Fruit fly (Drosophila melanogaster) whole organism, larva: ENCODE data around the gene Ppox.

Experiments
- noc ChIP-seq: fragments of 200-800 bp; sonication (Bioruptor generic); optimal IDR thresholded peaks from 3 replicates; lab custom pipeline; 2019; ENCODE audit warnings: missing biosample characterization, mild to moderate bottlenecking, missing genetic modification characterization, moderate library complexity

Gene Ppox

dm6 chr3R:24626667-24627066, 35.0 kb downstream of the Ppox start:
- TF ChIP-seq noc (tag; lab: Kevin White, UChicago) = no peak

- peak; percentile 25 for TF ChIP-seq noc (tag; lab: Kevin White, UChicago)
Observed at dm6 chr3R:24626003-24626486, 35.6 kb downstream of the Ppox start.

- TF ChIP-seq noc (tag; lab: Kevin White, UChicago) = no peak
Observed at dm6 chr3R:24625517-24625925, 36.1 kb downstream of the Ppox start, which contains the start of the genes Syx18 and atl. Gene Syx18 (minus strand): TSS chr3R:24625562. Gene atl (plus strand): TSS chr3R:24625671.

dm6 chr3R:24620569-24620968, 41.1 kb downstream of the Ppox start:
- TF ChIP-seq noc (tag; lab: Kevin White, UChicago) = no peak

dm6 chr3R:24614707-24615022, 47.0 kb downstream of the Ppox start:
- no peak for TF ChIP-seq noc (tag; lab: Kevin White, UChicago)

dm6 chr3R:24613819-24614706, 47.6 kb downstream of the Ppox start:
- no peak for TF ChIP-seq noc (tag; lab: Kevin White, UChicago)
